Worm (Caenorhabditis elegans) whole organism, early embryonic: Measurements from ENCODE around the gene F08H9.2.

Experiments
- B0310.2 ChIP-seq: sonication (generic microtip); optimal IDR thresholded peaks from 2 replicates; lab custom pipeline; 2016; ENCODE audit warnings: mild to moderate bottlenecking, missing genetic modification characterization, missing compliant biosample characterization
- F13C5.2 ChIP-seq: sonication (generic microtip); optimal IDR thresholded peaks from 2 replicates; lab custom pipeline; 2017; ENCODE audit warnings: mild to moderate bottlenecking, missing genetic modification characterization, inconsistent platforms, missing compliant biosample characterization
- aly-1 ChIP-seq: sonication (generic microtip); optimal IDR thresholded peaks from 2 replicates; lab custom pipeline; 2016; ENCODE audit warnings: missing genetic modification characterization, missing compliant biosample characterization
- ama-1 ChIP-seq: fragments of 150-350 bp; optimal IDR thresholded peaks from 2 replicates; lab custom pipeline; 2014
- ceh-13 ChIP-seq: fragments of 200-800 bp; sonication (Bioruptor generic); optimal IDR thresholded peaks from 2 replicates; lab custom pipeline; 2018; ENCODE audit warnings: mild to moderate bottlenecking, missing genetic modification characterization, missing compliant biosample characterization
- ceh-36 ChIP-seq: sonication (generic microtip); optimal IDR thresholded peaks from 2 replicates; lab custom pipeline; 2016; ENCODE audit warnings: missing genetic modification characterization, inconsistent platforms, missing compliant biosample characterization
- ets-7 ChIP-seq: sonication (generic microtip); optimal IDR thresholded peaks from 2 replicates; lab custom pipeline; 2016; ENCODE audit warnings: missing genotype, missing genetic modification characterization, missing compliant biosample characterization
- flt-1 ChIP-seq: fragments of 200-800 bp; sonication (Bioruptor generic); IDR thresholded peaks from 2 replicates; pipeline ENCODE4 v1.3.6; 2022; ENCODE audit warnings: missing genetic modification characterization, missing compliant biosample characterization
- hmbx-1 ChIP-seq: sonication (generic microtip); optimal IDR thresholded peaks from 2 replicates; lab custom pipeline; 2016; ENCODE audit warnings: mild to moderate bottlenecking, missing genetic modification characterization, missing compliant biosample characterization
- hmg-4 ChIP-seq: fragments of 200-800 bp; sonication (Bioruptor generic); optimal IDR thresholded peaks from 2 replicates; lab custom pipeline; 2018; ENCODE audit warnings: mild to moderate bottlenecking, missing genetic modification characterization, missing compliant biosample characterization
- hnd-1 ChIP-seq: sonication (generic microtip); optimal IDR thresholded peaks from 2 replicates; lab custom pipeline; 2016; ENCODE audit warnings: missing genetic modification characterization, missing compliant biosample characterization
- pes-1 ChIP-seq: fragments of 200-800 bp; sonication (Bioruptor generic); IDR thresholded peaks from 2 replicates; pipeline ENCODE4 v1.3.6; 2022; ENCODE audit warnings: missing genetic modification reagents, missing genetic modification characterization, missing compliant biosample characterization
- scrt-1 ChIP-seq: fragments of 200-800 bp; sonication (Bioruptor generic); IDR thresholded peaks from 2 replicates; pipeline ENCODE4 v1.3.6; 2022; ENCODE audit warnings: missing genetic modification characterization, missing compliant biosample characterization
- sea-1 ChIP-seq: fragments of 200-800 bp; sonication (Bioruptor generic); conservative IDR thresholded peaks from 2 replicates; pipeline ENCODE4 v1.3.6; 2022; ENCODE audit warnings: missing genetic modification characterization, missing compliant biosample characterization
- tbx-11 ChIP-seq: fragments of 200-800 bp; sonication (Bioruptor generic); IDR thresholded peaks from 2 replicates; pipeline ENCODE4 v1.3.6; 2022; ENCODE audit warnings: missing genetic modification characterization, missing compliant biosample characterization
- tbx-37 ChIP-seq: fragments of 200-800 bp; sonication (Bioruptor generic); conservative IDR thresholded peaks from 2 replicates; pipeline ENCODE4 v1.3.6; 2022; ENCODE audit warnings: missing genetic modification reagents, missing genetic modification characterization, missing compliant biosample characterization
- tra-4 ChIP-seq: sonication (generic microtip); optimal IDR thresholded peaks from 2 replicates; lab custom pipeline; 2017; ENCODE audit warnings: missing genetic modification characterization, missing compliant biosample characterization

F08H9.2 gene

ce11 chrV:14481401-14481800 lies 20.9 kb downstream of the F08H9.2 start, which contains the start of gene R02D5.7:
Gene R02D5.7 (minus strand): TSS chrV:14481501.
- TF ChIP-seq tra-4 (tag; lab: Kevin White, UChicago), result no peak
- no peak for TF ChIP-seq tbx-11 (GFP tag; lab: Robert Waterston, UW)
- no peak for TF ChIP-seq aly-1 (tag; lab: Kevin White, UChicago)

ce11 chrV:14481987-14482386 lies 21.5 kb downstream of the F08H9.2 start, which contains the start of gene R02D5.10:
Gene R02D5.10 (plus strand): TSS chrV:14482287.
- no peak for TF ChIP-seq pes-1
- no peak for TF ChIP-seq B0310.2
- no peak for TF ChIP-seq hnd-1 (tag; lab: Kevin White, UChicago)
- no peak for TF ChIP-seq F13C5.2 (tag; lab: Kevin White, UChicago)
- TF ChIP-seq flt-1 (GFP tag; lab: Robert Waterston, UW), result no peak
- no peak for TF ChIP-seq scrt-1
- TF ChIP-seq aly-1 (tag; lab: Kevin White, UChicago), result no peak
- no peak for TF ChIP-seq hmg-4 (GFP tag; lab: Kevin White, UChicago)

- TF ChIP-seq sea-1 (GFP tag; lab: Robert Waterston, UW), result no peak
- TF ChIP-seq hnd-1 (tag; lab: Kevin White, UChicago), result no peak
- TF ChIP-seq ama-1, result no peak
- no peak for TF ChIP-seq F13C5.2 (tag; lab: Kevin White, UChicago)
- no peak for TF ChIP-seq pes-1
- TF ChIP-seq tbx-37 (GFP tag; lab: Robert Waterston, UW), result no peak
- TF ChIP-seq hmg-4 (GFP tag; lab: Kevin White, UChicago), result no peak
- no peak for TF ChIP-seq hmbx-1
- TF ChIP-seq tra-4 (tag; lab: Kevin White, UChicago), result no peak
- TF ChIP-seq ceh-36, result no peak
- TF ChIP-seq flt-1 (GFP tag; lab: Robert Waterston, UW), result no peak
- no peak for TF ChIP-seq ceh-13
- TF ChIP-seq ets-7 (tag; lab: Kevin White, UChicago), result no peak
- no peak for TF ChIP-seq scrt-1
- TF ChIP-seq B0310.2, result no peak
- no peak for TF ChIP-seq aly-1 (tag; lab: Kevin White, UChicago)
- no peak for TF ChIP-seq tbx-11 (GFP tag; lab: Robert Waterston, UW)
Measured at ce11 chrV:14482728-14483210, 22.3 kb downstream of the F08H9.2 start, which contains the start of gene R02D5.3. Gene R02D5.3 (plus strand): TSS chrV:14483160.

ce11 chrV:14484582-14484981 lies 24.1 kb downstream of the F08H9.2 start, which contains the start of gene R02D5.4:
Gene R02D5.4 (minus strand): TSS chrV:14484682.
- TF ChIP-seq aly-1 (tag; lab: Kevin White, UChicago) (no peak), hmg-4 (GFP tag; lab: Kevin White, UChicago) (no peak), flt-1 (GFP tag; lab: Robert Waterston, UW) (no peak), sea-1 (GFP tag; lab: Robert Waterston, UW) (no peak), tbx-11 (GFP tag; lab: Robert Waterston, UW) (no peak), hmbx-1 (no peak), ceh-36 (no peak), ceh-13 (no peak), tra-4 (tag; lab: Kevin White, UChicago) (no peak), B0310.2 (no peak), pes-1 (no peak), ama-1 (no peak), scrt-1 (no peak), F13C5.2 (tag; lab: Kevin White, UChicago) (no peak), ets-7 (tag; lab: Kevin White, UChicago) (no peak)

ce11 chrV:14491097-14491496 lies 30.6 kb downstream of the F08H9.2 start:
- no peak for TF ChIP-seq ceh-36
- TF ChIP-seq tbx-11 (GFP tag; lab: Robert Waterston, UW), result no peak
- peak; percentile 25 for TF ChIP-seq F13C5.2 (tag; lab: Kevin White, UChicago)

- TF ChIP-seq sea-1 (GFP tag; lab: Robert Waterston, UW), result no peak
- no peak for TF ChIP-seq tra-4 (tag; lab: Kevin White, UChicago)
- TF ChIP-seq ets-7 (tag; lab: Kevin White, UChicago), result no peak
- no peak for TF ChIP-seq aly-1 (tag; lab: Kevin White, UChicago)
- no peak for TF ChIP-seq hnd-1 (tag; lab: Kevin White, UChicago)
- no peak for TF ChIP-seq hmbx-1
- TF ChIP-seq F13C5.2 (tag; lab: Kevin White, UChicago), result no peak
- no peak for TF ChIP-seq scrt-1
- TF ChIP-seq tbx-11 (GFP tag; lab: Robert Waterston, UW), result no peak
- TF ChIP-seq flt-1 (GFP tag; lab: Robert Waterston, UW), result no peak
- no peak for TF ChIP-seq pes-1
- no peak for TF ChIP-seq tbx-37 (GFP tag; lab: Robert Waterston, UW)
Measured at ce11 chrV:14493665-14494064, 33.2 kb downstream of the F08H9.2 start.

- TF ChIP-seq pes-1, result no peak
- TF ChIP-seq flt-1 (GFP tag; lab: Robert Waterston, UW), result no peak
- TF ChIP-seq hnd-1 (tag; lab: Kevin White, UChicago), result no peak
Measured at ce11 chrV:14495493-14495892, 35.0 kb downstream of the F08H9.2 start.

ce11 chrV:14496446-14496845 lies 36.0 kb downstream of the F08H9.2 start:
- TF ChIP-seq ama-1 (no peak), sea-1 (GFP tag; lab: Robert Waterston, UW) (no peak), tbx-37 (GFP tag; lab: Robert Waterston, UW) (no peak), F13C5.2 (tag; lab: Kevin White, UChicago) (no peak), scrt-1 (no peak), ceh-13 (no peak), tbx-11 (GFP tag; lab: Robert Waterston, UW) (no peak), hmg-4 (GFP tag; lab: Kevin White, UChicago) (no peak), aly-1 (tag; lab: Kevin White, UChicago) (no peak), hnd-1 (tag; lab: Kevin White, UChicago) (no peak), tra-4 (tag; lab: Kevin White, UChicago) (no peak), ets-7 (tag; lab: Kevin White, UChicago) (no peak), pes-1 (no peak), ceh-36 (no peak), hmbx-1 (no peak)
